Worm (Caenorhabditis elegans) whole organism, L2 larva: ENCODE measurements around the gene T17H7.7.

ENCODE experiments used
- F13H6.1 ChIP-seq: sonication (generic microtip); optimal IDR thresholded peaks from 2 replicates; lab custom pipeline; 2016; ENCODE audit warnings: missing genetic modification characterization, missing compliant biosample characterization
- R02D3.7 ChIP-seq: fragments of 150-350 bp; optimal IDR thresholded peaks from 2 replicates; lab custom pipeline; 2014; ENCODE audit warnings: missing biosample characterization, missing genetic modification characterization
- Y55F3AM.14 ChIP-seq: fragments of 200-800 bp; sonication (Bioruptor generic); optimal IDR thresholded peaks from 2 replicates; lab custom pipeline; 2018; ENCODE audit warnings: mild to moderate bottlenecking, missing genetic modification characterization, missing compliant biosample characterization
- alr-1 ChIP-seq: fragments of 150-350 bp; optimal IDR thresholded peaks from 2 replicates; lab custom pipeline; 2014; ENCODE audit warnings: missing biosample characterization, missing genetic modification characterization
- aly-2 ChIP-seq: fragments of 150-350 bp; optimal IDR thresholded peaks from 2 replicates; lab custom pipeline; 2014; ENCODE audit warnings: missing biosample characterization, missing genetic modification characterization
- ama-1 ChIP-seq: fragments of 150-350 bp; optimal IDR thresholded peaks from 2 replicates; lab custom pipeline; 2018; ENCODE audit warnings: inconsistent platforms
- blmp-1 ChIP-seq: sonication (generic microtip); optimal IDR thresholded peaks from 2 replicates; lab custom pipeline; 2017; ENCODE audit warnings: missing genetic modification characterization, mild to moderate bottlenecking, missing compliant biosample characterization, antibody characterized with exemption, moderate library complexity; ENCODE audit not compliant: insufficient read depth
- ceh-16 ChIP-seq: fragments of 150-350 bp; optimal IDR thresholded peaks from 2 replicates; lab custom pipeline; 2014; ENCODE audit warnings: missing biosample characterization, missing genetic modification characterization
- ceh-82 ChIP-seq: fragments of 150-350 bp; optimal IDR thresholded peaks from 2 replicates; lab custom pipeline; 2014; ENCODE audit warnings: missing biosample characterization, missing genetic modification characterization
- crh-2 ChIP-seq: sonication (generic microtip); optimal IDR thresholded peaks from 2 replicates; lab custom pipeline; 2017; ENCODE audit warnings: missing biosample characterization, missing genetic modification characterization
- egl-27 ChIP-seq: sonication (generic microtip); optimal IDR thresholded peaks from 3 replicates; lab custom pipeline; 2017; ENCODE audit warnings: missing biosample characterization, missing genetic modification reagents, missing genetic modification characterization
- elt-1 ChIP-seq: fragments of 150-350 bp; optimal IDR thresholded peaks from 2 replicates; lab custom pipeline; 2014; ENCODE audit warnings: missing biosample characterization, missing genetic modification characterization
- elt-3 ChIP-seq: sonication (generic microtip); optimal IDR thresholded peaks from 2 replicates; lab custom pipeline; 2017; ENCODE audit warnings: missing biosample characterization, missing genetic modification characterization
- fos-1 ChIP-seq: fragments of 150-350 bp; optimal IDR thresholded peaks from 2 replicates; lab custom pipeline; 2014; ENCODE audit warnings: missing biosample characterization, missing genetic modification characterization
- gmeb-1 ChIP-seq: fragments of 150-350 bp; optimal IDR thresholded peaks from 2 replicates; lab custom pipeline; 2014; ENCODE audit warnings: missing biosample characterization, missing genetic modification characterization
- lin-11 ChIP-seq: fragments of 150-350 bp; sonication (generic microtip); optimal IDR thresholded peaks from 2 replicates; lab custom pipeline; 2014; ENCODE audit warnings: missing biosample characterization, missing genetic modification characterization, inconsistent platforms, mixed read lengths
- lin-13 ChIP-seq: fragments of 150-350 bp; optimal IDR thresholded peaks from 2 replicates; lab custom pipeline; 2014; ENCODE audit warnings: missing biosample characterization, missing genetic modification reagents, missing genetic modification characterization
- lin-39 ChIP-seq: fragments of 150-350 bp; optimal IDR thresholded peaks from 2 replicates; lab custom pipeline; 2014; ENCODE audit warnings: missing biosample characterization, missing genetic modification reagents, missing genetic modification characterization
- lsy-2 ChIP-seq, 2 experiments: fragments of 150-350 bp in 1 of 2; sonication (generic microtip) in 1 of 2; optimal IDR thresholded peaks; 2 replicates each; lab custom pipeline; 2014 to 2017; ENCODE audit warnings: missing biosample characterization in 2 of 2, missing genetic modification characterization in 2 of 2
- mab-5 ChIP-seq: fragments of 150-350 bp; optimal IDR thresholded peaks from 2 replicates; lab custom pipeline; 2014; ENCODE audit warnings: missing biosample characterization, missing genetic modification characterization
- mbf-1 ChIP-seq: sonication (generic microtip); optimal IDR thresholded peaks from 2 replicates; lab custom pipeline; 2017; ENCODE audit warnings: missing biosample characterization, missing genetic modification characterization
- mdl-1 ChIP-seq, 2 experiments: fragments of 150-350 bp in 1 of 2; sonication (generic microtip) in 1 of 2; optimal IDR thresholded peaks; 2 replicates each; lab custom pipeline; 2017; ENCODE audit warnings: missing biosample characterization in 2 of 2, missing genetic modification characterization in 2 of 2
- nhr-10 ChIP-seq: sonication (generic microtip); optimal IDR thresholded peaks from 2 replicates; lab custom pipeline; 2017; ENCODE audit warnings: missing biosample characterization, missing genetic modification characterization
- nhr-12 ChIP-seq: fragments of 150-350 bp; optimal IDR thresholded peaks from 2 replicates; lab custom pipeline; 2014; ENCODE audit warnings: missing biosample characterization, missing genetic modification characterization
- nhr-129 ChIP-seq: fragments of 150-350 bp; optimal IDR thresholded peaks from 2 replicates; lab custom pipeline; 2014; ENCODE audit warnings: missing biosample characterization, missing genetic modification characterization
- nhr-21 ChIP-seq: fragments of 150-350 bp; optimal IDR thresholded peaks from 2 replicates; lab custom pipeline; 2014; ENCODE audit warnings: missing biosample characterization, missing genetic modification characterization
- nhr-237 ChIP-seq: fragments of 150-350 bp; optimal IDR thresholded peaks from 2 replicates; lab custom pipeline; 2014; ENCODE audit warnings: missing biosample characterization, missing genetic modification characterization
- nhr-25 ChIP-seq: fragments of 150-350 bp; sonication (generic microtip); optimal IDR thresholded peaks from 3 replicates; lab custom pipeline; 2014; ENCODE audit warnings: missing biosample characterization, missing genetic modification characterization
- nhr-77 ChIP-seq: fragments of 150-350 bp; optimal IDR thresholded peaks from 2 replicates; lab custom pipeline; 2014; ENCODE audit warnings: missing biosample characterization, missing genetic modification characterization
- peb-1 ChIP-seq: fragments of 150-350 bp; optimal IDR thresholded peaks from 2 replicates; lab custom pipeline; 2014; ENCODE audit warnings: missing biosample characterization, missing genetic modification characterization
- sem-4 ChIP-seq: fragments of 150-350 bp; optimal IDR thresholded peaks from 2 replicates; lab custom pipeline; 2014; ENCODE audit warnings: missing biosample characterization, missing genetic modification reagents, missing genetic modification characterization
- sma-3 ChIP-seq: sonication (generic microtip); optimal IDR thresholded peaks from 2 replicates; lab custom pipeline; 2016; ENCODE audit warnings: missing genetic modification reagents, missing genetic modification characterization, missing compliant biosample characterization
- sma-9 ChIP-seq, 2 experiments: fragments of 150-350 bp in 1 of 2; sonication (generic microtip) in 1 of 2; optimal IDR thresholded peaks; 2 replicates each; lab custom pipeline; 2014 to 2016; ENCODE audit warnings: missing genetic modification characterization in 2 of 2, mild to moderate bottlenecking in 1 of 2, missing biosample characterization in 1 of 2, missing compliant biosample characterization in 1 of 2, missing genetic modification reagents in 1 of 2, moderate library complexity in 1 of 2
- snpc-4 ChIP-seq: fragments of 150-350 bp; optimal IDR thresholded peaks from 2 replicates; lab custom pipeline; 2014; ENCODE audit warnings: missing biosample characterization, missing genetic modification characterization
- unc-39 ChIP-seq: fragments of 150-350 bp; optimal IDR thresholded peaks from 2 replicates; lab custom pipeline; 2014; ENCODE audit warnings: missing biosample characterization, missing genetic modification characterization
- unc-55 ChIP-seq: fragments of 150-350 bp; sonication (generic microtip); optimal IDR thresholded peaks from 3 replicates; lab custom pipeline; 2014; ENCODE audit warnings: missing biosample characterization, missing genetic modification reagents, missing genetic modification characterization
- unc-62 ChIP-seq: fragments of 150-350 bp; optimal IDR thresholded peaks from 2 replicates; lab custom pipeline; 2014; ENCODE audit warnings: missing biosample characterization, missing genetic modification reagents, missing genetic modification characterization
- zag-1 ChIP-seq: fragments of 150-350 bp; optimal IDR thresholded peaks from 2 replicates; lab custom pipeline; 2014; ENCODE audit warnings: missing biosample characterization, missing genetic modification characterization
- ztf-11 ChIP-seq: sonication (generic microtip); optimal IDR thresholded peaks from 2 replicates; lab custom pipeline; 2017; ENCODE audit warnings: missing biosample characterization, missing genetic modification characterization
- ztf-4 ChIP-seq: fragments of 150-350 bp; optimal IDR thresholded peaks from 2 replicates; lab custom pipeline; 2014; ENCODE audit warnings: missing biosample characterization, missing genetic modification characterization

T17H7.7 gene

DNA sequence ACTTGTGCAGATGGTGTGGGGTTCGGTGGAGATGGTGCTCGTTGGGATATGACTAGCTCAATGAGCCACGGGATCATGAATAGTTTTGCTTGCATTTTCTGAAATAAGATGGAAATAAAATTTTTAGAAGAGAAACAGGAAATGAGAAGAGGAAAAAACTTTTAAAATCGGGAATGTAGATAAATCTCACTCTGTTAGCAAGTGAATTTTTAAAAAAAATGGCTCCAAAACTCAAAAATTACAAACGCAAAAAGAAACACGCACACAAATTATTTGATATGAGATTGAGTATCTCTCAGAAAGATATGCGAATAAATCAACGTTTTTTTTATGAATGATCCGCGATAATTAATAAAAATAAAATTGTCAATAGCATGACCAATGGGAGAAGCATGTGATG, at the start of gene T17H7.7:
Gene T17H7.7, minus strand, starts transcription at position 101 of the 400 bp plus-strand sequence.
- TF ChIP-seq unc-39 (tag; lab: Kevin White, UChicago) (no peak), egl-27 (no peak), elt-1 (tag; lab: Kevin White, UChicago) (no peak), alr-1 (tag; lab: Kevin White, UChicago) (no peak), zag-1 (no peak)

DNA sequence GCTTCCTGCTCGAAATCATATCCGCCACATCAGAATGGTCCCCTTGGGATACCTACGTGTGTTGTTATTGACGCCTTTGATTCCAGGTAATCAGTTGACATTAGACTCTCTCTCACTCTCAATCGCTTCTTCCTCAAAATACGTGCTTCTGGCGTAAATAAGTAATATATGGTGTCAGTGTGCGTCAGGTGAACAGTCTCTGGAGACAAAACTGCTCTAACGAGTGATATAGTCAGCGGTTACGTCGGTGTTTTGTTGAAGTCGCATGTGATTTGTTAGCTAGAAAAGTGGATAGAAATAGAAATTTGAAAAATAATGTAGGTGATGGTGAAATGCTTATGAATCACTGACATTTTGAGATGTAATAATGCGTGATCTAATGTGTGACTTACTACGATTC, 44.2 kb upstream of the T17H7.7 start:
- TF ChIP-seq elt-1 (tag; lab: Kevin White, UChicago) (no peak), egl-27 (no peak), nhr-12 (no peak), nhr-237 (tag; lab: Kevin White, UChicago) (no peak), nhr-25 (no peak), fos-1 (tag; lab: Kevin White, UChicago) (no peak), ceh-82 (tag; lab: Kevin White, UChicago) (no peak), nhr-129 (tag; lab: Kevin White, UChicago) (no peak), nhr-21 (no peak)

DNA sequence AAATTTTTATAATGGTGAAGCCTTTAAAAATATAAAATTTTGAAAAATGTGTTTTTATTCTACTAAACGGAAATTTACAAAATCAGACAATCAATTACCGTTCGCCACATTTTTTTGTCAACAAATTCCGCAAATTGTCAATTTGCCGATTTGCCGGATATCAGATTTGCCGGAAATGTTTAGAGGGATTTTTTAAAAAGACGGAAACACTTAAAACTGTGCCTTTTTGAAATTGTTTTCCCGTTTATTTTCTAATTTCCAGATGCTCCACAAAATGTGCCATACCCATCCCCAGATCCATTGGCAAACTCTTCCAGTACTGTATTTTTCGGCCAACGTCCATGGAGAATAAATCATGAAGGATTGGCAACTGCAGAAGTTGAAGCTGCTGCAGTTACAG, 39.6 kb upstream of the T17H7.7 start:
- TF ChIP-seq lin-11 (no peak), aly-2 (tag; lab: Kevin White, UChicago) (no peak), nhr-77 (tag; lab: Kevin White, UChicago) (no peak), unc-62 (GFP tag; lab: Kevin White, UChicago) (no peak), unc-39 (tag; lab: Kevin White, UChicago) (no peak)

DNA sequence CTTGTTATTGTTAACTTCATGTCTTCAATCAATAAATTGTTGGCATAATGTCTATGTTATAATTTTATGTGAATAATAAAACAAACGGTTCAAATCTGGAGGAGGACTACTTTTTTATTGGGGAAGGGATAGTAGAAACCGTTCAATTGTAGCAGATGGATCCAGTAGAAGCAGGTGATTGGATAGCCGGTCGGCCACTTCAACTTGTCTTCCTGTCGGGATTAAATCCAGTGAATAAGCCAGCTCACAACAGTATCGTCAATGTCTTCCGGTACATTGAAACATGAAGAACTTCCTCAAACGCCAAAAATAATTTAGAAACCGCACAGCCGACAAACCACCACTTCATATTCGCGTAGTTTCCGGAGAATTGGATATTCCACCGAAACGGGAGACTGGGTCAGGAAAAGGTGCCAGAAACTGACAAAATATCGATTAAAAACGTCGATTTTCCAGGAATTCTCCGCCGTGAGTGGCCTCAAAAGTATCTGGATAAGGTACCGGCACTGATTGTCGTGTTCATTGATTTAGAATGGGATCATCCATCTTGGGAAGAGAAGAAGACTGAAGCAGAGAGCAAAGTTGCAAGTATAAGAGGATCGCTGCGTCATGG, 37.2 kb upstream of the T17H7.7 start, which contains the start of gene trpp-11:
Gene trpp-11, plus strand, starts transcription at position 153 of the 613 bp plus-strand sequence.
- TF ChIP-seq nhr-10 = no peak
- no peak for TF ChIP-seq lin-13 (GFP tag; lab: Kevin White, UChicago)
- TF ChIP-seq sem-4 (tag; lab: Kevin White, UChicago) = no peak
- no peak for TF ChIP-seq sma-9 (GFP tag; optimal IDR thresholded peaks at IDR 0.05; lab: Kevin White, UChicago)
- no peak for TF ChIP-seq sma-9 (tag; optimal IDR thresholded peaks at IDR 0.05; lab: Kevin White, UChicago)
- TF ChIP-seq elt-1 (tag; lab: Kevin White, UChicago) = no peak
- no peak for TF ChIP-seq nhr-77 (tag; lab: Kevin White, UChicago)
- TF ChIP-seq mbf-1 (tag; lab: Kevin White, UChicago) = no peak
- TF ChIP-seq lin-11 = no peak
- TF ChIP-seq crh-2 = no peak
- TF ChIP-seq mdl-1 (tag; optimal IDR thresholded peaks at IDR 0.05; lab: Kevin White, UChicago) = no peak

DNA sequence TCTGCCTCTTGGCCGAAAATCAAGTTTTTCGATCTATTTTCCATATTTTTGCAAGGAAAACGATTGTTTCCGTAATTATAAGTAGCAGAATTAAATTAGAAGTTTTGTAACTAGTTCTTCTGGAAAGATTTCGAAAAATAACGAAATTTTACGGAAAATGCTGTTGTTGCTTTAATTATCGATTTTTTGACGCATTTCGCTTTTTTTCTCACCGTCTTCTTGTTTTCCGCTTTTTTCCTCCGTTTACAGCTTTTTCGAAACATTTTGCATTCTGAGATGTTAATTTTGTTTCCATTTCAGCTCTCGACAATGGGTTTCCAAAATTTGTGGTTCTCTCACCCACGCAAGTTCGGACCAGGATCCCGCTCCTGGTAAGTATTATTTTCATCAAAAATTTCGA, 36.1 kb upstream of the T17H7.7 start, which contains the start of gene rps-29:
Gene rps-29, plus strand, starts transcription at position 301 of the 400 bp plus-strand sequence.
- TF ChIP-seq R02D3.7 (tag; lab: Kevin White, UChicago) = no peak
- no peak for TF ChIP-seq Y55F3AM.14 (GFP tag; lab: Kevin White, UChicago)
- no peak for TF ChIP-seq alr-1 (tag; lab: Kevin White, UChicago)
- TF ChIP-seq nhr-12 = no peak
- no peak for TF ChIP-seq lin-11
- TF ChIP-seq crh-2 = no peak
- no peak for TF ChIP-seq unc-55 (GFP tag; lab: Kevin White, UChicago)
- TF ChIP-seq gmeb-1 (tag; lab: Kevin White, UChicago) = no peak
- TF ChIP-seq nhr-237 (tag; lab: Kevin White, UChicago) = no peak
- TF ChIP-seq elt-1 (tag; lab: Kevin White, UChicago) = no peak
- TF ChIP-seq lin-13 (GFP tag; lab: Kevin White, UChicago) = no peak
- no peak for TF ChIP-seq sma-3 (GFP tag; lab: Kevin White, UChicago)
- no peak for TF ChIP-seq F13H6.1 (tag; lab: Kevin White, UChicago)
- no peak for TF ChIP-seq peb-1 (tag; lab: Kevin White, UChicago)
- TF ChIP-seq snpc-4 (tag; lab: Kevin White, UChicago) = no peak
- no peak for TF ChIP-seq nhr-77 (tag; lab: Kevin White, UChicago)
- no peak for TF ChIP-seq nhr-21
- TF ChIP-seq, all 48 proteins: peak for 0

DNA sequence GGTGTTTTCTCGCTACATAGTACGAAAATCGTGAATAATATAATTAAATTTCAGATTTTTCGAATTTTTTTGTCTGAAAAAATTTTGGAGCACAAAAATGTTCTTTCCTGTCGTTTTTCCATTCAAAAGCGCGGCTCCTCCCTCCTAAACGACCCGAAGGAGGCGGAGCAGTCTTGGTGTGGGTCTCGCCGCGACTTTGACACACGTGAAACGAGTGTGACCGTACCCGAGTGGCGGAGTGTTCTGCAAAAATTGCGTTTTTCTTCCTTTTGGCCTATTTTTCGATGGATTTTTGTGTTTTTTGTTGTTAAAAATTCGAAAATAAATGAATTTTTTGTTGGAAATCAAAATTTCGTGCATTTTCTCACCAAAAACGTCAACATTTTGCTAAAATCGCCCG, 35.7 kb upstream of the T17H7.7 start, which contains the start of gene snt-2:
Gene snt-2, minus strand, starts transcription at position 139 of the 400 bp plus-strand sequence.
- TF ChIP-seq ceh-16 (tag; lab: Kevin White, UChicago) (peak; percentile 21), sem-4 (tag; lab: Kevin White, UChicago) (no peak), ztf-4 (tag; lab: Kevin White, UChicago) (no peak), nhr-129 (tag; lab: Kevin White, UChicago) (peak; percentile 71), ama-1 (lab: Kevin White, UChicago) (no peak), mab-5 (tag; lab: Kevin White, UChicago) (peak; percentile 4), fos-1 (tag; lab: Kevin White, UChicago) (peak; percentile 48), F13H6.1 (tag; lab: Kevin White, UChicago) (peak; percentile 45), elt-3 (tag; lab: Kevin White, UChicago) (no peak), sma-9 (GFP tag; optimal IDR thresholded peaks at IDR 0.05; lab: Kevin White, UChicago) (peak; percentile 40), sma-9 (tag; optimal IDR thresholded peaks at IDR 0.05; lab: Kevin White, UChicago) (no peak), egl-27 (no peak), zag-1 (no peak), lin-39 (no peak), gmeb-1 (tag; lab: Kevin White, UChicago) (peak; percentile 78), lsy-2 (tag; optimal IDR thresholded peaks at IDR 0.05; lab: Kevin White, UChicago) (peak; percentile 97 to 99), blmp-1 (tag; lab: Kevin White, UChicago) (no peak), sma-3 (GFP tag; lab: Kevin White, UChicago) (peak; percentile 61), nhr-10 (no peak), ztf-11 (tag; lab: Kevin White, UChicago) (no peak), unc-55 (GFP tag; lab: Kevin White, UChicago) (peak; percentile 92), aly-2 (tag; lab: Kevin White, UChicago) (no peak)
